Worm (Caenorhabditis elegans) whole organism, L1 larva: ENCODE data around the gene Y116F11B.8.

Experiments
- F16B12.6 ChIP-seq: fragments of 150-350 bp; optimal IDR thresholded peaks from 2 replicates; lab custom pipeline; 2014; ENCODE audit warnings: missing biosample characterization, missing genetic modification characterization
- ama-1 ChIP-seq: fragments of 150-350 bp; optimal IDR thresholded peaks from 2 replicates; lab custom pipeline; 2014
- elt-3 ChIP-seq, 6 experiments: fragments of 150-350 bp in 1 of 6; sonication (generic microtip); optimal IDR thresholded peaks; 2 replicates each; lab custom pipeline; 2017 to 2018; ENCODE audit warnings: missing biosample characterization in 6 of 6, missing genetic modification characterization in 6 of 6, inconsistent platforms in 1 of 6
- fkh-4 ChIP-seq: sonication (generic microtip); optimal IDR thresholded peaks from 2 replicates; lab custom pipeline; 2016; ENCODE audit warnings: missing compliant biosample characterization, missing genetic modification characterization, borderline replicate concordance
- lin-39 ChIP-seq: fragments of 150-350 bp; optimal IDR thresholded peaks from 2 replicates; lab custom pipeline; 2014; ENCODE audit warnings: missing biosample characterization, missing genetic modification reagents, missing genetic modification characterization
- nhr-12 ChIP-seq: sonication (generic microtip); optimal IDR thresholded peaks from 2 replicates; lab custom pipeline; 2017; ENCODE audit warnings: missing biosample characterization, missing genetic modification characterization
- pax-3 ChIP-seq: fragments of 200-800 bp; sonication (Bioruptor generic); optimal IDR thresholded peaks from 2 replicates; lab custom pipeline; 2018; ENCODE audit warnings: mild to moderate bottlenecking, missing genetic modification characterization, moderate library complexity, missing compliant biosample characterization
- skn-1 ChIP-seq: fragments of 150-350 bp; optimal IDR thresholded peaks from 2 replicates; lab custom pipeline; 2014; ENCODE audit warnings: missing biosample characterization, missing genetic modification characterization
- unc-62 ChIP-seq: fragments of 150-350 bp; optimal IDR thresholded peaks from 2 replicates; lab custom pipeline; 2014; ENCODE audit warnings: missing biosample characterization, missing genetic modification reagents, missing genetic modification characterization
- xbp-1 ChIP-seq: sonication (generic microtip); optimal IDR thresholded peaks from 2 replicates; lab custom pipeline; 2016; ENCODE audit warnings: missing genetic modification characterization, missing compliant biosample characterization
- zip-4 ChIP-seq: fragments of 200-800 bp; sonication (Bioruptor generic); optimal IDR thresholded peaks from 2 replicates; lab custom pipeline; 2018; ENCODE audit warnings: mild to moderate bottlenecking, missing genetic modification characterization, moderate library complexity, missing compliant biosample characterization

DNA sequence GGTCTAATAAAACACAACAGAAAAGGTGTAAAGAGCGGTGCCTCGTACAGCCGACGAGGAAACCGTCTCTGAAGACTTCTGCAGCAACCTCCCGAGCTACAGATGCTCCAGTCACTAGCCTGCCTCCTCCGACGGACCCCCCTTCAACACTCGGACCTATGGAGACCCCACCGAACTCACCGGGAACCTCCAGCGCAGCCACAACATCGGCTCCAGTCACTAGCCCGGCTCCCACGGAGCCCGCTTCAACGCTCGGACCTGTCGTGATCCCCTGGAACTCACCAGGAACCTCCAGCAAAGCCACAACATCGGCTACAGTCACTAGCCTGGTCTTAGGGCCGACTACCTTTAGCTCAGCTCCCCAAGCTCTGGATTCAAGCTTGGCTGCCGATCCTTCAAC lies 2.8 kb downstream of the Y116F11B.8 start:
- TF ChIP-seq elt-3 (tag; optimal IDR thresholded peaks at IDR 0.05; lab: Kevin White, UChicago) (no peak), ama-1 (lab: Kevin White, UChicago) (no peak), lin-39 (tag; lab: Kevin White, UChicago) (no peak), unc-62 (GFP tag; lab: Kevin White, UChicago) (no peak), xbp-1 (tag; lab: Kevin White, UChicago) (no peak), skn-1 (tag; lab: Kevin White, UChicago) (no peak), zip-4 (no peak), fkh-4 (no peak), F16B12.6 (tag; lab: Kevin White, UChicago) (no peak), nhr-12 (tag; lab: Kevin White, UChicago) (no peak), pax-3 (tag; lab: Kevin White, UChicago) (no peak)
